Worm (Caenorhabditis elegans) whole organism, L4 larva: Measurements from ENCODE around the gene tre-5.

Experiments
- F37D6.2 ChIP-seq: sonication (generic microtip); optimal IDR thresholded peaks from 2 replicates; lab custom pipeline; 2016; ENCODE audit warnings: mild to moderate bottlenecking, missing genetic modification characterization, missing compliant biosample characterization
- T20F7.1 ChIP-seq: fragments of 200-800 bp; sonication (Bioruptor generic); optimal IDR thresholded peaks from 2 replicates; lab custom pipeline; 2018; ENCODE audit warnings: mild to moderate bottlenecking, missing genetic modification characterization, missing compliant biosample characterization
- Y105C5A.15 ChIP-seq: fragments of 200-800 bp; sonication (Bioruptor generic); IDR thresholded peaks from 2 replicates; pipeline ENCODE4 v1.3.6; 2022; ENCODE audit warnings: missing genetic modification characterization, missing compliant biosample characterization
- Y5F2A.4 ChIP-seq: fragments of 200-800 bp; sonication (Bioruptor generic); optimal IDR thresholded peaks from 2 replicates; lab custom pipeline; 2018; ENCODE audit warnings: mild to moderate bottlenecking, missing genetic modification characterization, missing compliant biosample characterization
- Y75B8A.6 ChIP-seq: fragments of 200-800 bp; sonication (Bioruptor generic); IDR thresholded peaks from 2 replicates; pipeline ENCODE4 v1.3.6; 2022; ENCODE audit warnings: missing genetic modification reagents, missing genetic modification characterization, missing compliant biosample characterization
- aha-1 ChIP-seq: fragments of 150-350 bp; peaks from one replicate; lab custom pipeline; 2014; ENCODE audit warnings: missing biosample characterization, missing genetic modification characterization
- aly-2 ChIP-seq: sonication (generic microtip); optimal IDR thresholded peaks from 2 replicates; lab custom pipeline; 2018; ENCODE audit warnings: missing biosample characterization, missing genetic modification characterization
- ceh-44 ChIP-seq: fragments of 200-800 bp; sonication (Bioruptor generic); IDR thresholded peaks from 2 replicates; pipeline ENCODE4 v1.3.6; 2022; ENCODE audit warnings: missing genetic modification reagents, missing genetic modification characterization, missing compliant biosample characterization
- daf-12 ChIP-seq: fragments of 150-350 bp; optimal IDR thresholded peaks from 2 replicates; lab custom pipeline; 2014; ENCODE audit warnings: missing biosample characterization, missing genetic modification reagents, missing genetic modification characterization
- daf-19 ChIP-seq: fragments of 200-800 bp; sonication (Bioruptor generic); conservative IDR thresholded peaks from 2 replicates; pipeline ENCODE4 v1.3.6; 2022; ENCODE audit warnings: missing genetic modification characterization, missing compliant biosample characterization
- dmd-8 ChIP-seq: fragments of 200-800 bp; sonication (Bioruptor generic); IDR thresholded peaks from 2 replicates; pipeline ENCODE4 v1.3.6; 2022; ENCODE audit warnings: missing genetic modification characterization, missing compliant biosample characterization
- dmd-9 ChIP-seq: fragments of 200-800 bp; sonication (Bioruptor generic); IDR thresholded peaks from 2 replicates; pipeline ENCODE4 v1.3.6; 2022; ENCODE audit warnings: missing genetic modification reagents, missing genetic modification characterization, missing compliant biosample characterization
- dpl-1 ChIP-seq: fragments of 150-350 bp; optimal IDR thresholded peaks from 2 replicates; lab custom pipeline; 2014; ENCODE audit warnings: missing biosample characterization, missing genetic modification reagents, missing genetic modification characterization
- egl-43 ChIP-seq: fragments of 200-800 bp; sonication (Bioruptor generic); IDR thresholded peaks from 2 replicates; pipeline ENCODE4 v1.3.6; 2022; ENCODE audit warnings: missing genetic modification reagents, missing genetic modification characterization, missing compliant biosample characterization
- fkh-10 ChIP-seq: fragments of 150-350 bp; optimal IDR thresholded peaks from 2 replicates; lab custom pipeline; 2014; ENCODE audit warnings: missing biosample characterization, missing genetic modification reagents, missing genetic modification characterization
- gei-8 ChIP-seq: fragments of 200-800 bp; sonication (Bioruptor generic); optimal IDR thresholded peaks from 2 replicates; lab custom pipeline; 2018; ENCODE audit warnings: mild to moderate bottlenecking, missing genetic modification characterization, missing compliant biosample characterization
- hif-1 ChIP-seq, 2 experiments: sonication (generic microtip); optimal IDR thresholded peaks; 2 replicates each; lab custom pipeline; 2016 to 2017; ENCODE audit warnings: missing compliant biosample characterization in 2 of 2, missing genetic modification characterization in 2 of 2, missing genetic modification reagents in 2 of 2, missing genotype in 2 of 2, mild to moderate bottlenecking in 1 of 2
- hlh-11 ChIP-seq: fragments of 200-800 bp; sonication (Bioruptor generic); optimal IDR thresholded peaks from 2 replicates; lab custom pipeline; 2018; ENCODE audit warnings: mild to moderate bottlenecking, missing genetic modification characterization, missing compliant biosample characterization
- lim-7 ChIP-seq: fragments of 200-800 bp; sonication (Bioruptor generic); IDR thresholded peaks from 2 replicates; pipeline ENCODE4 v1.3.6; 2022; ENCODE audit warnings: missing genetic modification characterization, missing compliant biosample characterization
- lin-15B ChIP-seq: fragments of 150-350 bp; sonication (generic microtip); optimal IDR thresholded peaks from 3 replicates; lab custom pipeline; 2014; ENCODE audit warnings: missing biosample characterization, missing genetic modification characterization
- lin-29 ChIP-seq: fragments of 200-800 bp; sonication (Bioruptor generic); IDR thresholded peaks from 2 replicates; pipeline ENCODE4 v1.3.6; 2022; ENCODE audit warnings: missing genetic modification reagents, missing genetic modification characterization, missing compliant biosample characterization
- lin-39 ChIP-seq: fragments of 150-350 bp; optimal IDR thresholded peaks from 2 replicates; lab custom pipeline; 2014; ENCODE audit warnings: missing biosample characterization, missing genetic modification reagents, missing genetic modification characterization
- lsy-2 ChIP-seq, 2 experiments: fragments of 150-350 bp in 1 of 2; sonication (generic microtip) in 1 of 2; optimal IDR thresholded peaks; 2 replicates each; lab custom pipeline; 2014 to 2017; ENCODE audit warnings: missing biosample characterization in 2 of 2, missing genetic modification characterization in 2 of 2
- mep-1 ChIP-seq: fragments of 150-350 bp; sonication (generic microtip); optimal IDR thresholded peaks from 3 replicates; lab custom pipeline; 2014; ENCODE audit warnings: missing biosample characterization, missing genetic modification characterization
- mes-2 ChIP-seq: sonication (generic microtip); optimal IDR thresholded peaks from 2 replicates; lab custom pipeline; 2016; ENCODE audit warnings: missing genotype, mild to moderate bottlenecking, missing genetic modification characterization, missing compliant biosample characterization; ENCODE audit not compliant: poor library complexity, severe bottlenecking
- nhr-10 ChIP-seq: fragments of 150-350 bp; optimal IDR thresholded peaks from 2 replicates; lab custom pipeline; 2014; ENCODE audit warnings: missing biosample characterization, missing genetic modification characterization
- nhr-111 ChIP-seq: fragments of 200-800 bp; sonication (Bioruptor generic); optimal IDR thresholded peaks from 2 replicates; lab custom pipeline; 2018; ENCODE audit warnings: mild to moderate bottlenecking, missing genetic modification characterization, missing compliant biosample characterization
- nhr-237 ChIP-seq: sonication (generic microtip); optimal IDR thresholded peaks from 2 replicates; lab custom pipeline; 2017; ENCODE audit warnings: missing biosample characterization, missing genetic modification characterization
- nhr-28 ChIP-seq: fragments of 150-350 bp; optimal IDR thresholded peaks from 2 replicates; lab custom pipeline; 2014; ENCODE audit warnings: missing biosample characterization, missing genetic modification characterization
- nhr-42 ChIP-seq: fragments of 200-800 bp; sonication (Bioruptor generic); IDR thresholded peaks from 2 replicates; pipeline ENCODE4 v1.3.6; 2022; ENCODE audit warnings: missing genetic modification characterization, missing compliant biosample characterization
- nhr-48 ChIP-seq: sonication (generic microtip); optimal IDR thresholded peaks from 2 replicates; lab custom pipeline; 2016; ENCODE audit warnings: mild to moderate bottlenecking, missing genetic modification characterization, missing compliant biosample characterization
- nhr-76 ChIP-seq: fragments of 150-350 bp; optimal IDR thresholded peaks from 2 replicates; lab custom pipeline; 2014; ENCODE audit warnings: missing biosample characterization, missing genetic modification characterization
- pha-4 ChIP-seq, 2 experiments: fragments of 150-350 bp in 1 of 2; fragments of 200-800 bp in 1 of 2; sonication (Bioruptor generic) in 1 of 2; IDR thresholded peaks in 1 of 2; optimal IDR thresholded peaks in 1 of 2; 2 replicates each; pipeline versions ENCODE4 v1.3.6 to Lab custom; 2014 to 2022; ENCODE audit warnings: missing genetic modification characterization in 2 of 2, missing genetic modification reagents in 2 of 2, missing biosample characterization in 1 of 2, missing compliant biosample characterization in 1 of 2
- pqm-1 ChIP-seq: sonication (generic microtip); optimal IDR thresholded peaks from 2 replicates; lab custom pipeline; 2017; ENCODE audit warnings: missing biosample characterization, missing genetic modification characterization
- set-16 ChIP-seq: fragments of 200-800 bp; sonication (Bioruptor generic); IDR thresholded peaks from 2 replicates; pipeline ENCODE4 v1.3.6; 2022; ENCODE audit warnings: missing genetic modification reagents, missing genetic modification characterization, missing compliant biosample characterization
- unc-62 ChIP-seq, 3 experiments: fragments of 150-350 bp in 1 of 3; sonication (generic microtip); optimal IDR thresholded peaks in 2 of 3; peaks in 1 of 3; 1 replicate in 1 of 3; 2 replicates in 2 of 3; lab custom pipeline; 2014 to 2017; ENCODE audit warnings: missing biosample characterization in 3 of 3, missing genetic modification characterization in 3 of 3, missing genetic modification reagents in 3 of 3, missing genotype in 1 of 3
- zag-1 ChIP-seq: fragments of 150-350 bp; optimal IDR thresholded peaks from 2 replicates; lab custom pipeline; 2014; ENCODE audit warnings: missing biosample characterization, missing genetic modification characterization
- zip-11 ChIP-seq: fragments of 200-800 bp; sonication (Bioruptor generic); IDR thresholded peaks from 2 replicates; pipeline ENCODE4 v1.3.6; 2022; ENCODE audit warnings: missing genetic modification characterization, missing compliant biosample characterization
- ztf-11 ChIP-seq: fragments of 150-350 bp; optimal IDR thresholded peaks from 2 replicates; lab custom pipeline; 2014; ENCODE audit warnings: missing biosample characterization, missing genetic modification characterization
- ztf-7 ChIP-seq: fragments of 150-350 bp; optimal IDR thresholded peaks from 2 replicates; lab custom pipeline; 2014; ENCODE audit warnings: missing biosample characterization, missing genetic modification characterization

The tre-5 gene

DNA sequence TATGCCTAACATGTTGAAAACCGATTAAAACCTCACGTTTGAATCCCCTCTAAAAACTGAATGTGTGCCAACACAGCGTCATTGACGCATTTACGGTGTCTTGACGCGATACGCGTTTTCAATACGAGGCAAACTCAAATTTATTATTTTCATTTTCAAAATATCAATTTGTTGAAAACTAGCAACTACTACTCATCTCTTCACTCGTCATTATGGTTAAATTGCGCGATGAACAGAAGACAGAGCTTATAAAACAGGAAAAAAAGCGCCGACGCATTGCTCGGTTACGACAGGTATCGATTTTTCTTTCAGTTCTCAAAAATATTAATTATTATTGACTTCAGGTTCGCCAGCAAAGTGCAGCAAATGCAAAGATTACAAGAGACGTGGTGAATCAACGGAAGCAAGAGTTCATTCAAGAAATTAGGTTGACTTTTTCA lies 30.5 kb downstream of the tre-5 start, which contains the start of gene enee-1 (continued):
- TF ChIP-seq nhr-48 (tag; lab: Kevin White, UChicago) (peak; percentile 36), Y5F2A.4 (GFP tag; lab: Kevin White, UChicago) (peak; percentile 25)

DNA sequence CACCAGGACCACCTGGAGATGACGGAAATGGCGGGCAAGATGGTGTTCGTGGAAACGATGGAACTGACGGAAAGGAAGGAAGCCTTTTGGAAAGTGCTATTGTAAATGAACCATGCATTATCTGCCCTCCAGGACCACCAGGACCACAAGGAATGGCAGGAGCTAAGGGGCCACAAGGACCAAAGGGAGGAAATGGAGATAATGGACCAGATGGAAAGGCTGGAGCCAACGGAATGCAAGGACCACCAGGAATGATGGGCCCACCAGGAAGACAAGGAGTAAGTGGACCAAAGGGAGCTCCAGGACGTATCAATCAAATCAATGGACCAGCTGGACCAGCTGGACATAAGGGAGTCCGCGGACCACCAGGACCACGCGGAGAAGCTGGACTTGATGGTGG lies 31.4 kb downstream of the tre-5 start:
- TF ChIP-seq aly-2, result no peak
- TF ChIP-seq lin-39 (tag; lab: Kevin White, UChicago), result no peak
- no peak for TF ChIP-seq pha-4 (GFP tag; IDR thresholded peaks at IDR 0.05; lab: Robert Waterston, UW)
- no peak for TF ChIP-seq pha-4 (tag; optimal IDR thresholded peaks at IDR 0.05; lab: Kevin White, UChicago)
- no peak for TF ChIP-seq gei-8 (GFP tag; lab: Kevin White, UChicago)
- TF ChIP-seq mes-2 (tag; lab: Kevin White, UChicago), result peak; percentile 8
- TF ChIP-seq lin-15B (tag; lab: Kevin White, UChicago), result no peak
- peak; percentile 57; the same call in 1 of the 2 replicates for TF ChIP-seq set-16 (GFP tag; lab: Robert Waterston, UW)
- 0 out of 2 replicates have a peak, but pooled peaks have one; percentile 27 for TF ChIP-seq lim-7 (GFP tag; lab: Robert Waterston, UW)
- no peak for TF ChIP-seq daf-12 (tag; lab: Kevin White, UChicago)
- peak; percentile 4; the same call in 1 of the 2 replicates for TF ChIP-seq egl-43 (GFP tag; lab: Robert Waterston, UW)
- TF ChIP-seq pqm-1 (tag; lab: Kevin White, UChicago), result no peak
- no peak for TF ChIP-seq zag-1 (tag; lab: Kevin White, UChicago)

DNA sequence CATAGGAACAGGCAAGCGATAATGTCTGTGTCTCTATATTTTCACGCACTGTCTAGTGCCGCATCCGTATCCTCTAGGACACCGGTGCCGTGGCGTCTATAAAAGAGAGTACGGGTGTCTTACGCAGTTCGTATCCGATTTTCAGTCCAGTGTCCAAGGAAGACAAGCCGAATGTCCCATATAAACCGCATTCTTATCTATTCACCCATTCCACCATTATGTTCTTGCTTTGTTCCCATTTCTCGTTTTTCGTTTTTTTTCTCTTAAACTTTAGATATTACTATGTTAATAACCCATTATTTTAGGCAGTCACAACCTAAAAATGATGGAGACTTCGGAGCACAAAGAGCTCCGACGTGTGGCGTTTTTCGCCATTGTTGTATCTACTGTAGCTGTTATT lies 32.1 kb downstream of the tre-5 start, which contains the start of gene sqt-2:
TSS of gene sqt-2 (plus strand) at position 301 of the 400 bp plus-strand sequence.
- TF ChIP-seq ztf-7 (tag; lab: Kevin White, UChicago), result no peak

DNA sequence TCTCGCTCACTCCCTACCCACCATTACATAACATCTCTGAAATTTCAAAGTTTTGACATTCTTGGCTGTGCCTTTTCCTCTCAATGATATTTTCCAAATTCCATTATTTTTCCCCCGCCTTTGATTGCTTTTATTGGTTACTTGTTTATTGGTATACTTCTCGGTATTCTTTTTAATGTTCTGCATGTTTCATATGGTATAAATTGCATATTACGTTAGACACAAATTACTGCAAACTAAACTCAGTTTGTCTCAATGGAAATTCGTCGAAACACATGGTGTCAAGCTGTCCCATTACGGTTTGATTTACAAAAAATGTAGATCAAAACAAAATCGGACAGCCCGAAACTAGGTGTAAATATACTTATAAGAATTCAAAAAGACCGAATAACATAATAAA lies 33.2 kb downstream of the tre-5 start:
- TF ChIP-seq mep-1 (tag; lab: Kevin White, UChicago), result peak; percentile 16
- TF ChIP-seq dpl-1, result no peak

DNA sequence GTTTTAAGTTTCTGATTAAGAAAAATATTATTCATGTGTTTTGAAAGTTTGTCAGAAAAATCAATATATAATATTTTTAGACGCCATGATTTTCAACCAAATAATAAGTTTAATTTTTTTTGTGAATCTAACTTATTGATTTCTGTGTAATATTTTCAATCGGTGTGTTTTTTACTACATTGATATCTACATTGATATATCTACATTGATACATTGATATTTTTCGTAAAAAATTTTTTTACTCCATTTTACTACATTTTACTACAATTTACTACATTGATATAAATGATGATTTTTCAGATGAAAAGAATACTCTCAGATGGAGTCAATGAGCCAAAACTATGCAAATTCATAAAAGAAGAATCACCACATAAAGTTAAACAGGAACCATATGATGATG lies 35.9 kb downstream of the tre-5 start, which contains the start of gene gmeb-1:
TSS of gene gmeb-1 (plus strand) at position 301 of the 400 bp plus-strand sequence.
- no peak for TF ChIP-seq zag-1 (tag; lab: Kevin White, UChicago)
- no peak for TF ChIP-seq ztf-11 (tag; lab: Kevin White, UChicago)
- TF ChIP-seq daf-12 (tag; lab: Kevin White, UChicago), result no peak
- TF ChIP-seq daf-19 (GFP tag; lab: Robert Waterston, UW), result no peak
- no peak for TF ChIP-seq unc-62 (GFP tag; optimal IDR thresholded peaks at IDR 0.05 in 1 of 2; lab: Kevin White, UChicago)
- no peak for TF ChIP-seq unc-62 (tag; optimal IDR thresholded peaks at IDR 0.05; lab: Kevin White, UChicago)

DNA sequence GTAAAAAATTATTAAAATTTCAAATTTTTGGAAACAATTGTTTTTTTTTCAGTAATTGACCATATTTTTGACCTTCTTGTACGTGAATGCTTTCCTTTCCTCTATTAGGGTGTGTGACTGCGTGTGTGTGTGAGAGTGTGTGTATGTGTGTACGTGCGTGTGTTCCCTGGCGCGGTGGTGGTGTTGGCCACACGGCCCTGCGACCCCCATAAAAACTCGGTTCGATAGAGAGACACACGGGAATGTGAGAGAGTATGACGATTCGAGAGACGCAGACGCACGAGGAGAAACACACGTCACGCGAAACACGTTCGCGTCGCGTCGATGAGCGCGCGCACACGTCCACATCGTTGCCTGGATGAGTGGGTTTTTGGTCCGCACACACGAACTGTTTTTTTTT lies 36.3 kb downstream of the tre-5 start:
- no peak for TF ChIP-seq nhr-42 (GFP tag; lab: Robert Waterston, UW)
- no peak for TF ChIP-seq zip-11 (GFP tag; lab: Robert Waterston, UW)
- no peak for TF ChIP-seq nhr-10 (tag; lab: Kevin White, UChicago)
- 0 out of 2 replicates have a peak, but pooled peaks have one; percentile 50 for TF ChIP-seq Y75B8A.6 (GFP tag; lab: Robert Waterston, UW)
- no peak for TF ChIP-seq nhr-111 (GFP tag; lab: Kevin White, UChicago)
- no peak for TF ChIP-seq nhr-237 (tag; lab: Kevin White, UChicago)
- no peak for TF ChIP-seq Y105C5A.15
- peak; percentile 42 to 69 for TF ChIP-seq lsy-2 (tag; optimal IDR thresholded peaks at IDR 0.05; lab: Kevin White, UChicago)
- TF ChIP-seq lin-29 (GFP tag; lab: Robert Waterston, UW), result 0 out of 2 replicates have a peak, but pooled peaks have one; percentile 31
- peak; percentile 98 for TF ChIP-seq aha-1 (tag; lab: Kevin White, UChicago)
- TF ChIP-seq T20F7.1, result peak; percentile 65
- peak; percentile 43 to 97 for TF ChIP-seq hif-1 (tag; optimal IDR thresholded peaks at IDR 0.05; lab: Kevin White, UChicago)
- TF ChIP-seq dmd-8 (GFP tag; lab: Robert Waterston, UW), result 0 out of 2 replicates have a peak, but pooled peaks have one; percentile 18
- no peak for TF ChIP-seq dmd-9 (GFP tag; lab: Robert Waterston, UW)
- TF ChIP-seq fkh-10, result peak; percentile 28
- peak; percentile 16; the same call in 1 of the 2 replicates for TF ChIP-seq ceh-44 (GFP tag; lab: Robert Waterston, UW)
- no peak for TF ChIP-seq nhr-76 (tag; lab: Kevin White, UChicago)
- TF ChIP-seq pha-4 (GFP tag; IDR thresholded peaks at IDR 0.05; lab: Robert Waterston, UW), result no peak
- no peak for TF ChIP-seq pha-4 (tag; optimal IDR thresholded peaks at IDR 0.05; lab: Kevin White, UChicago)
- peak; percentile 53 for TF ChIP-seq F37D6.2
- no peak for TF ChIP-seq pqm-1 (tag; lab: Kevin White, UChicago)
- peak; percentile 91 for TF ChIP-seq nhr-28 (tag; lab: Kevin White, UChicago)
- TF ChIP-seq dpl-1, result peak; percentile 61
- peak; percentile 84 for TF ChIP-seq mep-1 (tag; lab: Kevin White, UChicago)
- TF ChIP-seq hlh-11 (tag; lab: Kevin White, UChicago), result peak; percentile 92
